Worm (Caenorhabditis elegans) whole organism, L4/young adult: ENCODE results near the gene rpap-2.

ENCODE experiments used
- dao-5 ChIP-seq: sonication (generic microtip); optimal IDR thresholded peaks from 2 replicates; lab custom pipeline; 2016; ENCODE audit warnings: missing genotype, missing genetic modification characterization, moderate library complexity, missing compliant biosample characterization
- him-1 ChIP-seq: sonication (generic microtip); optimal IDR thresholded peaks from 2 replicates; lab custom pipeline; 2016; ENCODE audit warnings: missing genotype, missing genetic modification reagents, missing genetic modification characterization, missing compliant biosample characterization

DNA sequence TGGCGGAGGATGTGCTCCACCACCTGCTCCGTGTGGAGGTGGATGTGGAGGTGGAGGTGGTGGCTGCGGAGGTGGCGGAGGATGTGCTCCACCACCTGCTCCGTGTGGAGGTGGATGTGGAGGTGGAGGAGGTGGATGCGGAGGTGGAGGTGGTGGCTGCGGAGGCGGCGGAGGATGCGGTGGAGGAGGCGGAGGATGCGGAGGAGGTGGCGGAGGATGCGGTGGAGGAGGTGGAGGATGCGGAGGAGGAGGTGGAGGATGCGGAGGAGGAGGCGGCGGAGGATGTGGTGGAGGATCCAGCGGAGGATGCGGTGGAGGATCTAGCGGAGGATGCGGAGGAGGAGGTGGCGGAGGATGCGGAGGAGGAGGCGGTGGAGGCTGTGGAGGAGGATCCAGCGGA is 5.3 kb upstream of the rpap-2 start:
- TF ChIP-seq him-1 (no peak), dao-5 (tag; lab: Kevin White, UChicago) (no peak)
